Worm (Caenorhabditis elegans) whole organism, L1 larva: ENCODE measurements around the gene bath-21.
"Not testable (repeated sequence)": the region's sequence is repeated elsewhere in the genome, so short reads cannot be mapped to it uniquely, and the experiment has no call there.

Experiments used
- aha-1 ChIP-seq: fragments of 150-350 bp; optimal IDR thresholded peaks from 2 replicates; lab custom pipeline; 2014; ENCODE audit warnings: missing biosample characterization, missing genetic modification characterization
- nhr-11 ChIP-seq: fragments of 150-350 bp; optimal IDR thresholded peaks from 2 replicates; lab custom pipeline; 2014; ENCODE audit warnings: missing biosample characterization, missing genetic modification characterization
- unc-62 ChIP-seq: fragments of 150-350 bp; optimal IDR thresholded peaks from 2 replicates; lab custom pipeline; 2014; ENCODE audit warnings: missing biosample characterization, missing genetic modification reagents, missing genetic modification characterization

ce11 chrII:1998561-1998960 is 27.9 kb downstream of the bath-21 start, which contains the start of gene math-19:
- TF ChIP-seq aha-1 (tag; lab: Kevin White, UChicago); nhr-11 (tag; lab: Kevin White, UChicago); unc-62 (GFP tag; lab: Kevin White, UChicago): not testable (repeated sequence)
